Fruit fly (Drosophila melanogaster) whole organism, pupa: Measurements from ENCODE around the gene fend.

Source experiments
- CG12605 ChIP-seq: fragments of 200-800 bp; sonication (Bioruptor generic); IDR thresholded peaks from 2 replicates; pipeline ENCODE4 v1.3.6; 2022; ENCODE audit warnings: missing biosample characterization, missing genetic modification characterization
- CG13204 ChIP-seq: fragments of 200-800 bp; sonication (Bioruptor generic); optimal IDR thresholded peaks from 2 replicates; lab custom pipeline; 2018; ENCODE audit warnings: missing biosample characterization, mild to moderate bottlenecking, missing genetic modification characterization, moderate library complexity
- CG14655 ChIP-seq: fragments of 200-800 bp; sonication (Bioruptor generic); optimal IDR thresholded peaks from 3 replicates; lab custom pipeline; 2017; ENCODE audit warnings: mild to moderate bottlenecking, missing biosample characterization, missing genetic modification reagents, missing genetic modification characterization
- CG15710 ChIP-seq: fragments of 200-800 bp; sonication (Bioruptor generic); optimal IDR thresholded peaks from 2 replicates; lab custom pipeline; 2018; ENCODE audit warnings: missing biosample characterization, mild to moderate bottlenecking, missing genetic modification characterization, moderate library complexity
- CG17806 ChIP-seq: fragments of 200-800 bp; sonication (Bioruptor generic); optimal IDR thresholded peaks from 2 replicates; lab custom pipeline; 2018; ENCODE audit warnings: missing biosample characterization, mild to moderate bottlenecking, missing genetic modification characterization, moderate library complexity
- CG32121 ChIP-seq: fragments of 200-800 bp; sonication (Bioruptor generic); IDR thresholded peaks from 2 replicates; pipeline ENCODE4 v1.3.6; 2022; ENCODE audit warnings: missing biosample characterization, missing genetic modification characterization
- CG4496 ChIP-seq: fragments of 200-800 bp; sonication (Bioruptor generic); IDR thresholded peaks from 3 replicates; pipeline ENCODE4 v1.3.6; 2022; ENCODE audit warnings: missing biosample characterization, missing genetic modification characterization
- CG8301 ChIP-seq: fragments of 200-800 bp; sonication (Bioruptor generic); optimal IDR thresholded peaks from 2 replicates; lab custom pipeline; 2018; ENCODE audit warnings: missing biosample characterization, mild to moderate bottlenecking, missing genetic modification characterization
- CG9948 ChIP-seq: fragments of 200-800 bp; sonication (Bioruptor generic); optimal IDR thresholded peaks from 2 replicates; lab custom pipeline; 2018; ENCODE audit warnings: missing biosample characterization, mild to moderate bottlenecking, missing genetic modification characterization, moderate library complexity
- D1 ChIP-seq: fragments of 200-800 bp; sonication (Bioruptor generic); optimal IDR thresholded peaks from 2 replicates; lab custom pipeline; 2018; ENCODE audit warnings: missing biosample characterization, mild to moderate bottlenecking, missing genetic modification characterization, moderate library complexity
- EcR ChIP-seq: fragments of 200-800 bp; sonication (Bioruptor generic); optimal IDR thresholded peaks from 3 replicates; lab custom pipeline; 2019; ENCODE audit warnings: missing biosample characterization, missing genetic modification characterization, mild to moderate bottlenecking, moderate library complexity, missing genetic modification reagents
- Pif1B ChIP-seq: fragments of 200-800 bp; sonication (Bioruptor generic); optimal IDR thresholded peaks from 3 replicates; lab custom pipeline; 2016; ENCODE audit warnings: missing biosample characterization, missing genetic modification characterization
- Snoo ChIP-seq: fragments of 200-800 bp; sonication (Bioruptor generic); optimal IDR thresholded peaks from 3 replicates; lab custom pipeline; 2017; ENCODE audit warnings: missing biosample characterization, mild to moderate bottlenecking, missing genetic modification characterization, inconsistent platforms
- fd96Ca ChIP-seq: fragments of 200-800 bp; sonication (Bioruptor generic); IDR thresholded peaks from 3 replicates; pipeline ENCODE4 v1.3.6; 2022; ENCODE audit warnings: missing biosample characterization, missing genetic modification characterization

dm6 chrX:9109072-9109844, 25.6 kb downstream of the fend start:
- peak; percentile 32 for TF ChIP-seq CG15710 (tag; lab: Kevin White, UChicago)
- TF ChIP-seq Snoo (tag; lab: Kevin White, UChicago) = peak; percentile 23
- TF ChIP-seq CG9948 = peak; percentile 50
- no peak for TF ChIP-seq Pif1B (GFP tag; lab: Kevin White, UChicago)
- no peak; the same call in 2 of the 3 replicates for TF ChIP-seq fd96Ca (GFP tag; lab: Robert Waterston, UW)
- TF ChIP-seq EcR = no peak
- no peak for TF ChIP-seq D1 (tag; lab: Kevin White, UChicago)
- TF ChIP-seq CG8301 (tag; lab: Kevin White, UChicago) = peak; percentile 41
- no peak for TF ChIP-seq CG17806 (tag; lab: Kevin White, UChicago)
- TF ChIP-seq CG14655 (GFP tag; lab: Kevin White, UChicago) = no peak
- TF ChIP-seq CG13204 (GFP tag; lab: Kevin White, UChicago) = no peak
- no peak for TF ChIP-seq CG12605 (GFP tag; lab: Robert Waterston, UW)
- peak; percentile 57; the same call in 1 of the 3 replicates for TF ChIP-seq CG4496 (GFP tag; lab: Robert Waterston, UW)
- no peak for TF ChIP-seq CG32121 (GFP tag; lab: Robert Waterston, UW)
